Worm (Caenorhabditis elegans) whole organism, young adult: ENCODE results near the gene ZK402.2.

Experiments used
- B0019.2 ChIP-seq: fragments of 200-800 bp; sonication (Bioruptor generic); conservative IDR thresholded peaks from 2 replicates; pipeline ENCODE4 v1.3.6; 2022; ENCODE audit warnings: missing genetic modification reagents, missing genetic modification characterization, missing compliant biosample characterization
- B0336.3 ChIP-seq: fragments of 200-800 bp; sonication (Bioruptor generic); IDR thresholded peaks from 2 replicates; pipeline ENCODE4 v1.3.6; 2022; ENCODE audit warnings: missing genetic modification characterization, missing compliant biosample characterization
- D2030.7 ChIP-seq: fragments of 200-800 bp; sonication (Bioruptor generic); IDR thresholded peaks from 2 replicates; pipeline ENCODE4 v1.3.6; 2022; ENCODE audit warnings: missing genetic modification reagents, missing genetic modification characterization, missing compliant biosample characterization
- F23B12.7 ChIP-seq: sonication (generic microtip); optimal IDR thresholded peaks from 2 replicates; lab custom pipeline; 2017; ENCODE audit warnings: missing genetic modification characterization, mild to moderate bottlenecking, missing compliant biosample characterization, antibody characterized with exemption, moderate library complexity; ENCODE audit not compliant: insufficient read depth
- F49E8.2 ChIP-seq: sonication (generic microtip); optimal IDR thresholded peaks from 3 replicates; lab custom pipeline; 2017; ENCODE audit warnings: missing genetic modification characterization, mild to moderate bottlenecking, missing compliant biosample characterization, antibody characterized with exemption, moderate library complexity; ENCODE audit not compliant: insufficient read depth
- K11D2.4 ChIP-seq: fragments of 200-800 bp; sonication (Bioruptor generic); IDR thresholded peaks from 2 replicates; pipeline ENCODE4 v1.3.6; 2022; ENCODE audit warnings: missing genetic modification reagents, missing genetic modification characterization, missing compliant biosample characterization
- K12H6.12 ChIP-seq: fragments of 200-800 bp; sonication (Bioruptor generic); optimal IDR thresholded peaks from 2 replicates; lab custom pipeline; 2018; ENCODE audit warnings: mild to moderate bottlenecking, missing genetic modification characterization, missing compliant biosample characterization
- T26A5.8 ChIP-seq: sonication (generic microtip); optimal IDR thresholded peaks from 2 replicates; lab custom pipeline; 2016; ENCODE audit warnings: missing genetic modification characterization, missing compliant biosample characterization
- Y53G8AR.9 ChIP-seq: fragments of 200-800 bp; sonication (Bioruptor generic); conservative IDR thresholded peaks from 2 replicates; pipeline ENCODE4 v1.3.6; 2022; ENCODE audit warnings: missing genetic modification reagents, missing genetic modification characterization, missing compliant biosample characterization
- Y67H2A.10 ChIP-seq: fragments of 200-800 bp; sonication (Bioruptor generic); conservative IDR thresholded peaks from 2 replicates; pipeline ENCODE4 v1.3.6; 2022; ENCODE audit warnings: missing genetic modification reagents, missing genetic modification characterization, missing compliant biosample characterization
- aptf-2 ChIP-seq: fragments of 200-800 bp; sonication (Bioruptor generic); conservative IDR thresholded peaks from 2 replicates; pipeline ENCODE4 v1.3.6; 2022; ENCODE audit warnings: missing genetic modification reagents, missing genetic modification characterization, missing compliant biosample characterization
- ccch-3 ChIP-seq: fragments of 200-800 bp; sonication (Bioruptor generic); optimal IDR thresholded peaks from 2 replicates; lab custom pipeline; 2018; ENCODE audit warnings: mild to moderate bottlenecking, missing genetic modification characterization, missing compliant biosample characterization
- cebp-1 ChIP-seq, 2 experiments: fragments of 200-800 bp in 1 of 2; sonication (Bioruptor generic) in 1 of 2; sonication (generic microtip) in 1 of 2; IDR thresholded peaks in 1 of 2; optimal IDR thresholded peaks in 1 of 2; 2 replicates each; pipeline versions ENCODE4 v1.3.6 to Lab custom; 2017 to 2022; ENCODE audit warnings: missing compliant biosample characterization in 2 of 2, missing genetic modification characterization in 2 of 2, mild to moderate bottlenecking in 1 of 2, missing genetic modification reagents in 1 of 2, moderate library complexity in 1 of 2
- ceh-58 ChIP-seq: fragments of 200-800 bp; sonication (Bioruptor generic); IDR thresholded peaks from 2 replicates; pipeline ENCODE4 v1.3.6; 2022; ENCODE audit warnings: missing genetic modification characterization, missing compliant biosample characterization
- ceh-91 ChIP-seq: fragments of 200-800 bp; sonication (Bioruptor generic); IDR thresholded peaks from 2 replicates; pipeline ENCODE4 v1.3.6; 2022; ENCODE audit warnings: missing genetic modification reagents, missing genetic modification characterization, missing compliant biosample characterization
- die-1 ChIP-seq: sonication (generic microtip); optimal IDR thresholded peaks from 2 replicates; lab custom pipeline; 2016; ENCODE audit warnings: missing genotype, mild to moderate bottlenecking, missing genetic modification characterization, missing compliant biosample characterization
- dpff-1 ChIP-seq: sonication (generic microtip); optimal IDR thresholded peaks from 2 replicates; lab custom pipeline; 2017; ENCODE audit warnings: mild to moderate bottlenecking, missing genetic modification characterization, missing compliant biosample characterization
- hlh-12 ChIP-seq: sonication (generic microtip); optimal IDR thresholded peaks from 2 replicates; lab custom pipeline; 2016; ENCODE audit warnings: missing genetic modification characterization, missing compliant biosample characterization
- hmg-1.2 ChIP-seq: fragments of 200-800 bp; sonication (Bioruptor generic); IDR thresholded peaks from 2 replicates; pipeline ENCODE4 v1.3.6; 2022; ENCODE audit warnings: missing genetic modification reagents, missing genetic modification characterization, missing compliant biosample characterization
- hmg-20 ChIP-seq: fragments of 200-800 bp; sonication (Bioruptor generic); IDR thresholded peaks from 2 replicates; pipeline ENCODE4 v1.3.6; 2022; ENCODE audit warnings: missing genetic modification reagents, missing genetic modification characterization, missing compliant biosample characterization
- hsf-1 ChIP-seq: fragments of 200-800 bp; sonication (Bioruptor generic); IDR thresholded peaks from 2 replicates; pipeline ENCODE4 v1.3.6; 2022; ENCODE audit warnings: missing genetic modification reagents, missing genetic modification characterization, missing compliant biosample characterization
- lag-1 ChIP-seq: fragments of 200-800 bp; sonication (Bioruptor generic); IDR thresholded peaks from 2 replicates; pipeline ENCODE4 v1.3.6; 2022; ENCODE audit warnings: missing genetic modification reagents, missing genetic modification characterization, missing compliant biosample characterization
- let-607 ChIP-seq, 2 experiments: fragments of 200-800 bp in 1 of 2; sonication (Bioruptor generic) in 1 of 2; sonication (generic microtip) in 1 of 2; optimal IDR thresholded peaks; 2 replicates each; lab custom pipeline; 2016 to 2018; ENCODE audit warnings: mild to moderate bottlenecking in 2 of 2, missing compliant biosample characterization in 2 of 2, missing genetic modification characterization in 2 of 2, moderate library complexity in 2 of 2, missing genotype in 1 of 2
- lin-40 ChIP-seq: sonication (generic microtip); optimal IDR thresholded peaks from 2 replicates; lab custom pipeline; 2016; ENCODE audit warnings: missing genetic modification characterization, mild to moderate bottlenecking, missing compliant biosample characterization, missing genotype, missing genetic modification reagents
- lin-54 ChIP-seq: fragments of 200-800 bp; sonication (Bioruptor generic); optimal IDR thresholded peaks from 2 replicates; lab custom pipeline; 2018; ENCODE audit warnings: mild to moderate bottlenecking, missing genetic modification characterization, missing compliant biosample characterization
- lir-1 ChIP-seq: fragments of 200-800 bp; sonication (Bioruptor generic); conservative IDR thresholded peaks from 2 replicates; pipeline ENCODE4 v1.3.6; 2022; ENCODE audit warnings: missing genetic modification reagents, missing genetic modification characterization, missing compliant biosample characterization
- madf-10 ChIP-seq: sonication (generic microtip); optimal IDR thresholded peaks from 2 replicates; lab custom pipeline; 2016; ENCODE audit warnings: mild to moderate bottlenecking, missing genetic modification characterization, missing compliant biosample characterization
- madf-8 ChIP-seq: fragments of 200-800 bp; sonication (Bioruptor generic); conservative IDR thresholded peaks from 2 replicates; pipeline ENCODE4 v1.3.6; 2022; ENCODE audit warnings: missing genetic modification reagents, missing genetic modification characterization, missing compliant biosample characterization
- mcd-1 ChIP-seq: fragments of 200-800 bp; sonication (Bioruptor generic); IDR thresholded peaks from 2 replicates; pipeline ENCODE4 v1.3.6; 2022; ENCODE audit warnings: missing genetic modification reagents, missing genetic modification characterization, missing compliant biosample characterization
- nfya-1 ChIP-seq: sonication (generic microtip); optimal IDR thresholded peaks from 2 replicates; lab custom pipeline; 2017; ENCODE audit warnings: antibody characterized with exemption, missing compliant biosample characterization, missing genetic modification characterization, borderline replicate concordance; ENCODE audit not compliant: insufficient read depth
- nfyb-1 ChIP-seq: fragments of 200-800 bp; sonication (Bioruptor generic); IDR thresholded peaks from 2 replicates; pipeline ENCODE4 v1.3.6; 2022; ENCODE audit warnings: missing genetic modification reagents, missing genetic modification characterization, missing compliant biosample characterization
- nhr-120 ChIP-seq: fragments of 200-800 bp; sonication (Bioruptor generic); IDR thresholded peaks from 2 replicates; pipeline ENCODE4 v1.3.6; 2022; ENCODE audit warnings: missing genetic modification characterization, missing compliant biosample characterization
- nhr-179 ChIP-seq: sonication (generic microtip); optimal IDR thresholded peaks from 2 replicates; lab custom pipeline; 2016; ENCODE audit warnings: mild to moderate bottlenecking, missing genetic modification characterization, missing compliant biosample characterization
- nhr-27 ChIP-seq: fragments of 200-800 bp; sonication (Bioruptor generic); optimal IDR thresholded peaks from 2 replicates; lab custom pipeline; 2018; ENCODE audit warnings: mild to moderate bottlenecking, missing genetic modification characterization, moderate library complexity, missing compliant biosample characterization
- rec-8 ChIP-seq, 2 experiments: sonication (generic microtip); optimal IDR thresholded peaks; 2 replicates each; lab custom pipeline; 2016; ENCODE audit warnings: mild to moderate bottlenecking in 2 of 2, missing genetic modification characterization in 2 of 2, missing genetic modification reagents in 2 of 2, missing genotype in 2 of 2, missing biosample characterization in 1 of 2, missing compliant biosample characterization in 1 of 2, moderate library complexity in 1 of 2
- snpc-3.4 ChIP-seq: sonication (generic microtip); optimal IDR thresholded peaks from 2 replicates; lab custom pipeline; 2017; ENCODE audit warnings: missing genetic modification characterization, mild to moderate bottlenecking, missing compliant biosample characterization, antibody characterized with exemption, moderate library complexity, missing genotype, missing genetic modification reagents
- somi-1 ChIP-seq: fragments of 200-800 bp; sonication (Bioruptor generic); optimal IDR thresholded peaks from 2 replicates; lab custom pipeline; 2018; ENCODE audit warnings: mild to moderate bottlenecking, missing genetic modification characterization, missing compliant biosample characterization
- ztf-18 ChIP-seq: sonication (generic microtip); optimal IDR thresholded peaks from 2 replicates; lab custom pipeline; 2016; ENCODE audit warnings: missing genotype, mild to moderate bottlenecking, missing genetic modification characterization, missing compliant biosample characterization
- ztf-22 ChIP-seq: fragments of 200-800 bp; sonication (Bioruptor generic); optimal IDR thresholded peaks from 2 replicates; lab custom pipeline; 2018; ENCODE audit warnings: mild to moderate bottlenecking, missing genetic modification characterization, moderate library complexity, missing compliant biosample characterization
- ztf-25 ChIP-seq: fragments of 200-800 bp; sonication (Bioruptor generic); IDR thresholded peaks from 2 replicates; pipeline ENCODE4 v1.3.6; 2022; ENCODE audit warnings: missing genetic modification reagents, missing genetic modification characterization, missing compliant biosample characterization

Gene ZK402.2

DNA sequence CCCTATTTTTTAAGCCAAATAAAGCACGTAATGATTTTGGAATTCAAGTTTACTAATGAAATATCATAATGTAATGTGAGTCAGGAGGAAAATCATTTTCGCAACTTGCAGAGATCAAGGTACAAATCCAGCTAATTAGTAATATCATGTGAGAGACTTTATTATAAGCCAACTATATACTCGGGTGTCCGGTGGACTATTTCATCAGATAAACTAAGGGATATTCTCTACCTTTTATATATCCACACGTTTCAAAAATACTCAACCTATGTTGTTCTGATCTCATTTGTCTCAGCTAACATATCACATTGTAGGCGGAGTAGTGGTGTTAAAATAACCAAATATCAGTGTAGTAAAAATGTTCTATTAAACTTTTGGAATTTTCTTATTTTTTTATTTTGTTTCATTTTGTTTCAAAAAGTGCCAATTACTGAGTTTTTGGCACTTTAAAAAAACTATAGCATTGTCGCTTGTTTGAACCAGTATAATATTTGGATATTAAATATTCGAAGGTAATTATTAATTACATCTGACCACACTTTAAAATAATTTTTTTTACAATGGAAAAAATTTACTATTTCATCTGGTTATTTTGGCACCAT, 14.1 kb upstream of the ZK402.2 start (continued):
- TF ChIP-seq ccch-3 (GFP tag; lab: Kevin White, UChicago) (peak; percentile 27), D2030.7 (GFP tag; lab: Robert Waterston, UW) (no peak)

DNA sequence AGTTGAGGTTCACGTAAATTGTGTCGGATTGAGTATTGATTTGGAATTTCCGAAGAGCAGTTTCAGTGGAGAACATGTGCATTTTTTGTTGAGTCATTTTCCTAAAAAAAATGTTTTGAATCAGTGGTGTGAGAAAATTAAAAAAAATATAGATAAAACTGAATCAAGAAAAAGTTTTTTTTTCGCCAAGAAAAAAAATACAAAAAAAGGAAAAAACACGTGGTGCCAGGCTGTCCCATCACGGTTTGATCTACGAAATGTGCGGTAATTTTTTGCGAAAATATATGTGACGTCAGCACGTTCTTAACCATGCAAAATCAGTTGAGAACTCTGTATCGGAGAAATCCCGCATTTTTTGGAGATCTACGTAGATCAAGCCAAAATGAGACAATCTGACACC, 9.7 kb upstream of the ZK402.2 start, which contains the start of gene F56C3.9:
TSS of gene F56C3.9 (minus strand) at position 101 of the 400 bp plus-strand sequence.
- no peak for TF ChIP-seq Y67H2A.10 (GFP tag; lab: Robert Waterston, UW)
- TF ChIP-seq cebp-1 (GFP tag; IDR thresholded peaks at IDR 0.05; lab: Robert Waterston, UW), result no peak
- no peak for TF ChIP-seq cebp-1 (tag; optimal IDR thresholded peaks at IDR 0.05; lab: Kevin White, UChicago)
- no peak for TF ChIP-seq hmg-20 (GFP tag; lab: Robert Waterston, UW)
- TF ChIP-seq K11D2.4 (GFP tag; lab: Robert Waterston, UW), result no peak
- TF ChIP-seq hsf-1 (GFP tag; lab: Robert Waterston, UW), result no peak
- TF ChIP-seq B0019.2 (GFP tag; lab: Robert Waterston, UW), result no peak
- no peak for TF ChIP-seq ceh-91 (GFP tag; lab: Robert Waterston, UW)
- TF ChIP-seq nfya-1 (tag; lab: Kevin White, UChicago), result no peak
- TF ChIP-seq hmg-1.2, result no peak
- no peak for TF ChIP-seq ceh-58 (GFP tag; lab: Robert Waterston, UW)

DNA sequence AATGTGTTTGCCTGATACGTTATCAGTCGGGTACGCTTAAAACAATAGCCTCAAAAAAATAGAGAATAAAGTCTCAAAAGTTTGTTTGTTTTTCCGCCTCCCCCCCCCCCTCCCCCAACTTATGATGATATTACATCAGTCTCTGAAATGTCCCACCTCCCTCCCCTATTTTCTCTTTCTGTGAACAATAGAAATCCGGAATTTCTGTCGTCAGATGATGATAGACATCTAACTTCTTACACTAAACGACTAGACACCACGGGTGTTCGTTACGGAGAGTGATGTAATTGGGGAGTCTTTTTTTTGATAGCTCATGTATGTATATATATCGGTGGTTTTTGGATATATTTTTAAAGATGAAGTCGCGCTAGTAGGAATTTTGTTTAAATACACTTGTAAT, 9.1 kb upstream of the ZK402.2 start:
- TF ChIP-seq nhr-120 (GFP tag; lab: Robert Waterston, UW) (no peak), rec-8 (tag; optimal IDR thresholded peaks at IDR 0.05; lab: Kevin White, UChicago) (no peak), F49E8.2 (tag; lab: Kevin White, UChicago) (no peak), ztf-22 (GFP tag; lab: Kevin White, UChicago) (no peak)

DNA sequence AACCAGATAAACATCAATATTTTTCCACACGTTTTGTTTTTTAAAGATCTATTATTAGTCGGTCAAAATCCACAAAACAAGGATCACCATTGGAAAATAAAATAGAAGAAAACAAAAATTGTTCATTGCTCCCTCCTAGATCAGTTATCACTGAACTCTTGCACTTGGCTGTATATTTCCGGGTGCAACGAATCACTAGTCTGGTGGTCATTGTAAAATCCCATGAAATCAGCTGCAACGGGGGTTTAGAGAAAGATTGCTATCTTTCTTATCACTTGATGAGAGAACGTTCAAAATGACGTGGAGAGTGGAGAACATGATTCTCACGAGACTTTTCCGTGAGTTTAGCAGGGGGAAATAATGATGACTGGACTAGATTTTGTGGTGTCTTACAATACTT, 7.8 kb upstream of the ZK402.2 start:
- no peak for TF ChIP-seq ztf-25 (GFP tag; lab: Robert Waterston, UW)
- TF ChIP-seq hlh-12 (tag; lab: Kevin White, UChicago), result no peak
- TF ChIP-seq F23B12.7 (tag; lab: Kevin White, UChicago), result no peak
- TF ChIP-seq lag-1 (GFP tag; lab: Robert Waterston, UW), result no peak
- TF ChIP-seq Y67H2A.10 (GFP tag; lab: Robert Waterston, UW), result no peak
- TF ChIP-seq ztf-18 (tag; lab: Kevin White, UChicago), result no peak
- no peak for TF ChIP-seq ccch-3 (GFP tag; lab: Kevin White, UChicago)
- TF ChIP-seq nfyb-1 (GFP tag; lab: Robert Waterston, UW), result no peak
- no peak for TF ChIP-seq hsf-1 (GFP tag; lab: Robert Waterston, UW)
- no peak for TF ChIP-seq die-1 (tag; lab: Kevin White, UChicago)
- TF ChIP-seq snpc-3.4 (tag; lab: Kevin White, UChicago), result no peak
- no peak for TF ChIP-seq lin-54 (GFP tag; lab: Kevin White, UChicago)
- no peak for TF ChIP-seq madf-10 (tag; lab: Kevin White, UChicago)
- TF ChIP-seq Y53G8AR.9, result no peak
- peak; percentile 30 for TF ChIP-seq K12H6.12
- TF ChIP-seq dpff-1 (tag; lab: Kevin White, UChicago), result no peak
- TF ChIP-seq cebp-1 (GFP tag; IDR thresholded peaks at IDR 0.05; lab: Robert Waterston, UW), result no peak
- peak; percentile 32 for TF ChIP-seq cebp-1 (tag; optimal IDR thresholded peaks at IDR 0.05; lab: Kevin White, UChicago)
- TF ChIP-seq K11D2.4 (GFP tag; lab: Robert Waterston, UW), result 0 out of 2 replicates have a peak, but pooled peaks have one; percentile 32
- TF ChIP-seq lin-40 (tag; lab: Kevin White, UChicago), result peak; percentile 27
- TF ChIP-seq mcd-1, result no peak
- TF ChIP-seq nhr-179 (tag; lab: Kevin White, UChicago), result no peak
- TF ChIP-seq lir-1, result 0 out of 2 replicates have a peak, but pooled peaks have one; percentile 8
- no peak for TF ChIP-seq aptf-2
- TF ChIP-seq T26A5.8, result no peak
- no peak for TF ChIP-seq madf-8 (GFP tag; lab: Robert Waterston, UW)
- TF ChIP-seq somi-1 (GFP tag; lab: Kevin White, UChicago), result peak; percentile 38
- no peak for TF ChIP-seq nhr-27 (tag; lab: Kevin White, UChicago)
- no peak for TF ChIP-seq let-607 (tag; optimal IDR thresholded peaks at IDR 0.05; lab: Kevin White, UChicago)
- TF ChIP-seq B0336.3 (GFP tag; lab: Robert Waterston, UW), result no peak
